Fruit fly (Drosophila melanogaster): Measurements from ENCODE around the gene Apoltp.

- TF ChIP-seq Ets98B (GFP tag; IDR thresholded peaks at IDR 0.05) = no peak
- TF ChIP-seq EcR (GFP tag; optimal IDR thresholded peaks at IDR 0.05) = no peak
- no peak for TF ChIP-seq Pif1B (GFP tag; optimal IDR thresholded peaks at IDR 0.05)
- TF ChIP-seq CG12605 (GFP tag; IDR thresholded peaks at IDR 0.05) = no peak
- no peak for TF ChIP-seq Snoo (tag; optimal IDR thresholded peaks at IDR 0.05)
- TF ChIP-seq rn (GFP tag; IDR thresholded peaks at IDR 0.05) = no peak
- no peak for TF ChIP-seq CG9948 (tag; optimal IDR thresholded peaks at IDR 0.05)
- TF ChIP-seq CG14655 (GFP tag; optimal IDR thresholded peaks at IDR 0.05) = no peak
- no peak for TF ChIP-seq Pif1A (GFP tag; optimal IDR thresholded peaks at IDR 0.05)
- TF ChIP-seq CG8301 (tag; optimal IDR thresholded peaks at IDR 0.05) = no peak
- TF ChIP-seq CG4496 (GFP tag; IDR thresholded peaks at IDR 0.05) = no peak
These were observed 29.0 kb downstream of the Apoltp start for dm6 chr2L:9662977-9663376.

Data from whole organism, pupa.